Fruit fly (Drosophila melanogaster): ENCODE data around the gene NTPase.
A peak's percentile ranks its signal among the peaks of the same experiment; 100 is the strongest.

The NTPase gene

DNA sequence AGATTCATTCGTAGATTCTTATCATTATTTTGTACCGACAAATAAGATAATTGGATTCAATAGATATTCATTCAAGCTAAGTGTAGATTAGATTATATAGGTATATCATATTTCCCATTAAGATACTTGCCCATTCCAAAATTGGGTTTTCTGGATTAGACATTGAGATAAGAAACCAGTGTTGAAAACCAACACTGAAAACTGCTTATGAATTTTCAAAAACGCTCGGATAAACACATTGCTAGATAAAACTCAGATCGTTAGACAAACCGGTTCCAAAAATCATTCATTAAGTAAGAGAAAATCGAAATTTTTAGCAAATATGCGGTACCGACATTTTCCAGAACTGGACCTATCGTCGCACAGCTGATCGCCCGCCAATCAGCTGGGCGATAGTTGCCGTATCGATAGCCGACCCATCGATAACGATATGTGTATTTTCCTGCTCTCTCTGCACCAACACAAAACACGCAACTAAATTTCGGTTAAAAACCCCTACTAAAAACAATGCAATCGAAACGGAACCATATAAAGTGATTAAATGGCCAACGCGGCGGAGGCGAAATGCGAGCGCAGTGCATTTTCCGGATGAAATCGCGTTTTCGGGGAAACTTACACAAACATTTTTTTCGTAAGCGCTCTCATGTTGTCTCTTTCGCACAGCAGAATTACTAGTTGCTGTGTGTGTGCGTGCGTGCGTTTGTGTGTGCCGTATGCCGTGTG, at the start of gene NTPase, which contains the start of gene lilli (continued):
- TF ChIP-seq CG12744 (GFP tag; optimal IDR thresholded peaks at IDR 0.05) (peak; percentile 17), CG9727 (GFP tag; optimal IDR thresholded peaks at IDR 0.05) (peak; percentile 49), knrl (GFP tag; IDR thresholded peaks at IDR 0.05; ENCODE audit: partially characterized antibody) (peak; percentile 92), da (GFP tag; optimal IDR thresholded peaks at IDR 0.05) (no peak), inv (GFP tag; IDR thresholded peaks at IDR 0.05; ENCODE audit: partially characterized antibody) (peak; percentile 87), NK7.1 (GFP tag; optimal IDR thresholded peaks at IDR 0.05) (peak; percentile 11), Chrac-16 (GFP tag; optimal IDR thresholded peaks at IDR 0.05) (peak; percentile 66), Six4 (GFP tag; optimal IDR thresholded peaks at IDR 0.05) (peak; percentile 53), Sox102F (GFP tag; optimal IDR thresholded peaks at IDR 0.05) (peak; percentile 22), CG18599 (GFP tag; optimal IDR thresholded peaks at IDR 0.05) (peak; percentile 52), CG4424 (GFP tag; optimal IDR thresholded peaks at IDR 0.05) (peak; percentile 80), Spps (tag; optimal IDR thresholded peaks at IDR 0.05) (peak; percentile 1), CG17361 (GFP tag; IDR thresholded peaks at IDR 0.05) (peak; percentile 60; the same call in 2 of the 3 replicates), wor (GFP tag; IDR thresholded peaks at IDR 0.05) (no peak), CG12391 (tag; optimal IDR thresholded peaks at IDR 0.05) (peak; percentile 55), crol (GFP tag; IDR thresholded peaks at IDR 0.05) (0 out of 2 replicates have a peak, but pooled peaks have one; percentile 12), unpg (GFP tag; optimal IDR thresholded peaks at IDR 0.05) (peak; percentile 49), CG6765 (GFP tag; optimal IDR thresholded peaks at IDR 0.05) (no peak), ara (GFP tag; IDR thresholded peaks at IDR 0.05) (peak; percentile 70), kni (GFP tag; optimal IDR thresholded peaks at IDR 0.05) (no peak), CG17359 (tag; optimal IDR thresholded peaks at IDR 0.05) (peak; percentile 20), Ptx1 (GFP tag; IDR thresholded peaks at IDR 0.05) (peak; percentile 70; the same call in 1 of the 2 replicates), HLH54F (GFP tag; optimal IDR thresholded peaks at IDR 0.05) (peak; percentile 74), ATbp (GFP tag; optimal IDR thresholded peaks at IDR 0.05) (no peak), lilli (GFP tag; optimal IDR thresholded peaks at IDR 0.05) (peak; percentile 95), CG7839 (tag; optimal IDR thresholded peaks at IDR 0.05) (no peak), Ssrp (tag; optimal IDR thresholded peaks at IDR 0.05) (peak; percentile 26), trem (tag; optimal IDR thresholded peaks at IDR 0.05) (peak; percentile 43), lmd (GFP tag; IDR thresholded peaks at IDR 0.05) (peak; percentile 40; the same call in 1 of the 2 replicates), ind (GFP tag; optimal IDR thresholded peaks at IDR 0.05) (peak; percentile 79), ato (GFP tag; IDR thresholded peaks at IDR 0.05; ENCODE audit: partially characterized antibody) (peak; percentile 88), pzg (GFP tag; optimal IDR thresholded peaks at IDR 0.05) (peak; percentile 81), Hmx (GFP tag; optimal IDR thresholded peaks at IDR 0.05) (peak; percentile 68), CG32532 (GFP tag; IDR thresholded peaks at IDR 0.05) (peak; percentile 9; the same call in 1 of the 2 replicates), CG2129 (GFP tag; IDR thresholded peaks at IDR 0.05; ENCODE audit: partially characterized antibody) (peak; percentile 85), sd (tag; optimal IDR thresholded peaks at IDR 0.05) (peak; percentile 39), CG34224 (GFP tag; IDR thresholded peaks at IDR 0.05; ENCODE audit: partially characterized antibody) (peak; percentile 93), CG1603 (tag; optimal IDR thresholded peaks at IDR 0.05) (peak; percentile 57), CG14860 (GFP tag; IDR thresholded peaks at IDR 0.05; ENCODE audit: partially characterized antibody) (peak; percentile 87), CG31441 (GFP tag; IDR thresholded peaks at IDR 0.05) (peak; percentile 21; the same call in 1 of the 2 replicates), CG10366 (GFP tag; IDR thresholded peaks at IDR 0.05) (peak; percentile 22; the same call in 1 of the 2 replicates), lov (optimal IDR thresholded peaks at IDR 0.05) (no peak), lov (GFP tag; IDR thresholded peaks at IDR 0.05) (0 out of 3 replicates have a peak, but pooled peaks have one; percentile 11), CG11093 (GFP tag; IDR thresholded peaks at IDR 0.05) (no peak), esg (GFP tag; conservative IDR thresholded peaks at IDR 0.05) (no peak), Adf1 (GFP tag; IDR thresholded peaks at IDR 0.05) (0 out of 2 replicates have a peak, but pooled peaks have one; percentile 26), CG14965 (GFP tag; optimal IDR thresholded peaks at IDR 0.05; ENCODE audit: borderline replicate concordance) (no peak), CG6272 (GFP tag; IDR thresholded peaks at IDR 0.05) (peak; percentile 44; the same call in 1 of the 2 replicates)

Measured in whole organism, embryonic.